In genomic region chr3L:13904021-13904325, dm6 we compare ENCODE assay signal across 1 fruit fly cellular context.
TF ChIP-seq lines count a peak whose summit lies in the region.

No protein-coding gene starts in this region.

TF ChIP-seq in whole organism, embryonic, 481 proteins besides CTCF, POLR2A, EP300 and RAD21 (continued from another document and continues in another):
- TF ChIP-seq CG15479 (GFP tag; optimal IDR thresholded peaks at IDR 0.05; lab: Kevin White, UChicago), result no peak
- TF ChIP-seq chm (GFP tag; IDR thresholded peaks at IDR 0.05; lab: Robert Waterston, UW), result no peak
- TF ChIP-seq CG4730 (GFP tag; IDR thresholded peaks at IDR 0.05; lab: Robert Waterston, UW), result no peak
- no peak for TF ChIP-seq Sin3A (optimal IDR thresholded peaks at IDR 0.05; lab: Kevin White, UChicago)
- TF ChIP-seq Sry-δ (GFP tag; optimal IDR thresholded peaks at IDR 0.05; lab: Kevin White, UChicago), result no peak
- no peak for TF ChIP-seq gcm (GFP tag; optimal IDR thresholded peaks at IDR 0.05; lab: Kevin White, UChicago)
- TF ChIP-seq CG12659 (GFP tag; optimal IDR thresholded peaks at IDR 0.05; lab: Kevin White, UChicago), result no peak
- TF ChIP-seq dimm (GFP tag; IDR thresholded peaks at IDR 0.05; lab: Robert Waterston, UW), result no peak
- no peak for TF ChIP-seq CG12104 (GFP tag; optimal IDR thresholded peaks at IDR 0.05; lab: Kevin White, UChicago)
- TF ChIP-seq CG11695 (GFP tag; IDR thresholded peaks at IDR 0.05; lab: Robert Waterston, UW), result no peak
- TF ChIP-seq pho (GFP tag; optimal IDR thresholded peaks at IDR 0.05; lab: Kevin White, UChicago), result no peak
- no peak for TF ChIP-seq bsh (GFP tag; optimal IDR thresholded peaks at IDR 0.05; lab: Kevin White, UChicago)
- TF ChIP-seq H15 (GFP tag; IDR thresholded peaks at IDR 0.05; lab: Robert Waterston, UW), result no peak
- TF ChIP-seq Adf1 (GFP tag; IDR thresholded peaks at IDR 0.05; lab: Robert Waterston, UW), result no peak
- TF ChIP-seq peb (GFP tag; IDR thresholded peaks at IDR 0.05; lab: Robert Waterston, UW), result no peak
- peak; percentile 34 for TF ChIP-seq Meics (GFP tag; optimal IDR thresholded peaks at IDR 0.05; lab: Kevin White, UChicago)
- no peak for TF ChIP-seq Dbx (GFP tag; IDR thresholded peaks at IDR 0.05; lab: Robert Waterston, UW)
- TF ChIP-seq CG30431 (GFP tag; optimal IDR thresholded peaks at IDR 0.05; lab: Kevin White, UChicago), result no peak
- TF ChIP-seq CG11456 (GFP tag; IDR thresholded peaks at IDR 0.05; lab: Robert Waterston, UW), result no peak
- TF ChIP-seq fd3F (GFP tag; optimal IDR thresholded peaks at IDR 0.05; lab: Kevin White, UChicago), result peak; percentile 16
- peak; percentile 33; the same call in 1 of the 3 replicates for TF ChIP-seq CG17361 (GFP tag; IDR thresholded peaks at IDR 0.05; lab: Robert Waterston, UW)
- TF ChIP-seq Kr (GFP tag; optimal IDR thresholded peaks at IDR 0.05; lab: Kevin White, UChicago), result no peak
- no peak for TF ChIP-seq Dad (GFP tag; optimal IDR thresholded peaks at IDR 0.05; lab: Kevin White, UChicago)
- peak; percentile 1 for TF ChIP-seq CG15269 (tag; optimal IDR thresholded peaks at IDR 0.05; lab: Kevin White, UChicago)
- no peak for TF ChIP-seq ac (GFP tag; optimal IDR thresholded peaks at IDR 0.05; lab: Kevin White, UChicago)
- no peak for TF ChIP-seq Dip3 (GFP tag; optimal IDR thresholded peaks at IDR 0.05; lab: Kevin White, UChicago)
- TF ChIP-seq HLH4C (GFP tag; IDR thresholded peaks at IDR 0.05; lab: Robert Waterston, UW; ENCODE audit: partially characterized antibody), result no peak
- TF ChIP-seq wdn (GFP tag; IDR thresholded peaks at IDR 0.05; lab: Robert Waterston, UW), result no peak
- no peak for TF ChIP-seq insv (GFP tag; optimal IDR thresholded peaks at IDR 0.05; lab: Kevin White, UChicago)
- no peak for TF ChIP-seq danr (GFP tag; IDR thresholded peaks at IDR 0.05; lab: Robert Waterston, UW)
- TF ChIP-seq fd96Cb (tag; optimal IDR thresholded peaks at IDR 0.05; lab: Kevin White, UChicago), result no peak
- no peak for TF ChIP-seq CG14710 (tag; optimal IDR thresholded peaks at IDR 0.05; lab: Kevin White, UChicago)
- no peak for TF ChIP-seq D19A (tag; optimal IDR thresholded peaks at IDR 0.05; lab: Kevin White, UChicago)
- no peak for TF ChIP-seq stc (GFP tag; IDR thresholded peaks at IDR 0.05; lab: Robert Waterston, UW)
- TF ChIP-seq dmrt99B (tag; optimal IDR thresholded peaks at IDR 0.05; lab: Kevin White, UChicago), result peak; percentile 32
- TF ChIP-seq CG6791 (GFP tag; IDR thresholded peaks at IDR 0.05; lab: Robert Waterston, UW; ENCODE audit: partially characterized antibody), result no peak
- TF ChIP-seq CG7839 (tag; optimal IDR thresholded peaks at IDR 0.05; lab: Kevin White, UChicago), result peak; percentile 44
- TF ChIP-seq Max (GFP tag; optimal IDR thresholded peaks at IDR 0.05; lab: Kevin White, UChicago), result no peak
- TF ChIP-seq CG42726 (GFP tag; IDR thresholded peaks at IDR 0.05; lab: Robert Waterston, UW; ENCODE audit: partially characterized antibody), result no peak
- no peak for TF ChIP-seq jing (GFP tag; optimal IDR thresholded peaks at IDR 0.05; lab: Kevin White, UChicago)
- TF ChIP-seq fd64A (GFP tag; optimal IDR thresholded peaks at IDR 0.05; lab: Kevin White, UChicago), result no peak
- no peak for TF ChIP-seq caup (GFP tag; optimal IDR thresholded peaks at IDR 0.05; lab: Kevin White, UChicago; ENCODE audit: severe bottlenecking)
- no peak for TF ChIP-seq ara (GFP tag; IDR thresholded peaks at IDR 0.05; lab: Robert Waterston, UW)
- TF ChIP-seq tx (GFP tag; optimal IDR thresholded peaks at IDR 0.05; lab: Kevin White, UChicago), result no peak
- no peak for TF ChIP-seq CG17568 (GFP tag; optimal IDR thresholded peaks at IDR 0.05; lab: Kevin White, UChicago)
- TF ChIP-seq CG2120 (GFP tag; optimal IDR thresholded peaks at IDR 0.05; lab: Kevin White, UChicago), result peak; percentile 22
- no peak for TF ChIP-seq CG8765 (GFP tag; IDR thresholded peaks at IDR 0.05; lab: Robert Waterston, UW)
- no peak for TF ChIP-seq ap (GFP tag; IDR thresholded peaks at IDR 0.05; lab: Robert Waterston, UW)
- TF ChIP-seq CG31441 (GFP tag; IDR thresholded peaks at IDR 0.05; lab: Robert Waterston, UW), result no peak
- TF ChIP-seq cg (GFP tag; optimal IDR thresholded peaks at IDR 0.05; lab: Kevin White, UChicago), result no peak
- no peak for TF ChIP-seq klu (GFP tag; IDR thresholded peaks at IDR 0.05; lab: Robert Waterston, UW)
- TF ChIP-seq Deaf1 (tag; optimal IDR thresholded peaks at IDR 0.05; lab: Kevin White, UChicago), result no peak
- no peak for TF ChIP-seq aop (GFP tag; IDR thresholded peaks at IDR 0.05; lab: Robert Waterston, UW)
- TF ChIP-seq pros (GFP tag; optimal IDR thresholded peaks at IDR 0.05; lab: Kevin White, UChicago), result no peak
- no peak for TF ChIP-seq gce (GFP tag; IDR thresholded peaks at IDR 0.05; lab: Robert Waterston, UW)
- TF ChIP-seq sim (GFP tag; IDR thresholded peaks at IDR 0.05; lab: Robert Waterston, UW), result no peak
- TF ChIP-seq CG11398 (GFP tag; optimal IDR thresholded peaks at IDR 0.05; lab: Kevin White, UChicago), result no peak
- TF ChIP-seq dpn (GFP tag; optimal IDR thresholded peaks at IDR 0.05; lab: Kevin White, UChicago), result no peak
- TF ChIP-seq sna (GFP tag; IDR thresholded peaks at IDR 0.05; lab: Robert Waterston, UW; ENCODE audit: partially characterized antibody), result no peak
- TF ChIP-seq Hsf (GFP tag; optimal IDR thresholded peaks at IDR 0.05; lab: Kevin White, UChicago), result no peak
- no peak for TF ChIP-seq rib (GFP tag; IDR thresholded peaks at IDR 0.05; lab: Robert Waterston, UW)
- TF ChIP-seq Doc3 (GFP tag; IDR thresholded peaks at IDR 0.05; lab: Robert Waterston, UW; ENCODE audit: partially characterized antibody), result no peak
- no peak for TF ChIP-seq CG13775 (GFP tag; optimal IDR thresholded peaks at IDR 0.05; lab: Kevin White, UChicago)
- no peak for TF ChIP-seq trem (tag; optimal IDR thresholded peaks at IDR 0.05; lab: Kevin White, UChicago)
- TF ChIP-seq HLH54F (GFP tag; optimal IDR thresholded peaks at IDR 0.05; lab: Kevin White, UChicago), result no peak
- TF ChIP-seq CG34376 (GFP tag; optimal IDR thresholded peaks at IDR 0.05; lab: Kevin White, UChicago), result no peak
- TF ChIP-seq emc (GFP tag; optimal IDR thresholded peaks at IDR 0.05; lab: Kevin White, UChicago), result no peak
- TF ChIP-seq HmgD (GFP tag; optimal IDR thresholded peaks at IDR 0.05; lab: Kevin White, UChicago), result no peak
- no peak for TF ChIP-seq CG32767 (GFP tag; IDR thresholded peaks at IDR 0.05; lab: Robert Waterston, UW)
- TF ChIP-seq Oaz (GFP tag; IDR thresholded peaks at IDR 0.05; lab: Robert Waterston, UW), result no peak
- TF ChIP-seq pb (GFP tag; optimal IDR thresholded peaks at IDR 0.05; lab: Kevin White, UChicago), result no peak
- no peak for TF ChIP-seq CG13894 (tag; optimal IDR thresholded peaks at IDR 0.05; lab: Kevin White, UChicago)
- TF ChIP-seq seq (GFP tag; IDR thresholded peaks at IDR 0.05; lab: Robert Waterston, UW), result no peak
- no peak for TF ChIP-seq CG4404 (GFP tag; IDR thresholded peaks at IDR 0.05; lab: Robert Waterston, UW)
- TF ChIP-seq CG13424 (tag; optimal IDR thresholded peaks at IDR 0.05; lab: Kevin White, UChicago), result no peak
- no peak for TF ChIP-seq knrl (GFP tag; IDR thresholded peaks at IDR 0.05; lab: Robert Waterston, UW; ENCODE audit: partially characterized antibody)
- TF ChIP-seq dmrt11E (tag; optimal IDR thresholded peaks at IDR 0.05; lab: Kevin White, UChicago), result no peak
- no peak for TF ChIP-seq ind (GFP tag; optimal IDR thresholded peaks at IDR 0.05; lab: Kevin White, UChicago)
- no peak for TF ChIP-seq Oli (tag; optimal IDR thresholded peaks at IDR 0.05; lab: Kevin White, UChicago)
- TF ChIP-seq zen (tag; optimal IDR thresholded peaks at IDR 0.05; lab: Kevin White, UChicago), result no peak
- no peak for TF ChIP-seq CG7271 (tag; optimal IDR thresholded peaks at IDR 0.05; lab: Kevin White, UChicago)
- no peak for TF ChIP-seq Antp (GFP tag; optimal IDR thresholded peaks at IDR 0.05; lab: Kevin White, UChicago)
- TF ChIP-seq CG6765 (GFP tag; optimal IDR thresholded peaks at IDR 0.05; lab: Kevin White, UChicago), result no peak
- TF ChIP-seq CG6654 (GFP tag; optimal IDR thresholded peaks at IDR 0.05; lab: Kevin White, UChicago), result no peak
- TF ChIP-seq Sox102F (GFP tag; optimal IDR thresholded peaks at IDR 0.05; lab: Kevin White, UChicago), result peak; percentile 44
- TF ChIP-seq CG9609 (GFP tag; optimal IDR thresholded peaks at IDR 0.05; lab: Kevin White, UChicago), result no peak
- no peak for TF ChIP-seq E2f2 (GFP tag; IDR thresholded peaks at IDR 0.05; lab: Robert Waterston, UW)
- TF ChIP-seq pnt (GFP tag; optimal IDR thresholded peaks at IDR 0.05; lab: Kevin White, UChicago), result no peak
- no peak for TF ChIP-seq CG12769 (tag; optimal IDR thresholded peaks at IDR 0.05; lab: Kevin White, UChicago)
- TF ChIP-seq bigmax (GFP tag; optimal IDR thresholded peaks at IDR 0.05; lab: Kevin White, UChicago), result no peak
- TF ChIP-seq CG6689 (GFP tag; IDR thresholded peaks at IDR 0.05; lab: Robert Waterston, UW), result no peak
- no peak for TF ChIP-seq CG10274 (GFP tag; optimal IDR thresholded peaks at IDR 0.05; lab: Kevin White, UChicago)
- TF ChIP-seq Fer3 (tag; optimal IDR thresholded peaks at IDR 0.05; lab: Kevin White, UChicago), result peak; percentile 25
- no peak for TF ChIP-seq usp (GFP tag; optimal IDR thresholded peaks at IDR 0.05; lab: Kevin White, UChicago)
- TF ChIP-seq Dref (GFP tag; IDR thresholded peaks at IDR 0.05; lab: Robert Waterston, UW), result no peak
- no peak for TF ChIP-seq CG6683 (GFP tag; optimal IDR thresholded peaks at IDR 0.05; lab: Kevin White, UChicago)
- TF ChIP-seq CG13296 (GFP tag; optimal IDR thresholded peaks at IDR 0.05; lab: Kevin White, UChicago), result no peak
- TF ChIP-seq salm (tag; optimal IDR thresholded peaks at IDR 0.05; lab: Kevin White, UChicago), result no peak
- TF ChIP-seq ERR (GFP tag; optimal IDR thresholded peaks at IDR 0.05; lab: Kevin White, UChicago), result no peak
- TF ChIP-seq croc (GFP tag; conservative IDR thresholded peaks at IDR 0.05; lab: Robert Waterston, UW), result no peak
- no peak for TF ChIP-seq corto (GFP tag; optimal IDR thresholded peaks at IDR 0.05; lab: Kevin White, UChicago)
- TF ChIP-seq lmd (GFP tag; IDR thresholded peaks at IDR 0.05; lab: Robert Waterston, UW), result no peak
- no peak for TF ChIP-seq toy (GFP tag; IDR thresholded peaks at IDR 0.05; lab: Robert Waterston, UW)
- TF ChIP-seq CG11723 (GFP tag; optimal IDR thresholded peaks at IDR 0.05; lab: Kevin White, UChicago), result no peak
- TF ChIP-seq NFAT (GFP tag; IDR thresholded peaks at IDR 0.05; lab: Robert Waterston, UW), result no peak
- TF ChIP-seq CG5180 (GFP tag; optimal IDR thresholded peaks at IDR 0.05; lab: Kevin White, UChicago), result no peak
- TF ChIP-seq stwl (tag; optimal IDR thresholded peaks at IDR 0.05; lab: Kevin White, UChicago), result no peak
- no peak for TF ChIP-seq zen2 (GFP tag; IDR thresholded peaks at IDR 0.05; lab: Robert Waterston, UW; ENCODE audit: partially characterized antibody)
- no peak for TF ChIP-seq sens (GFP tag; lab: Kevin White, UChicago)
- TF ChIP-seq sima (GFP tag; optimal IDR thresholded peaks at IDR 0.05; lab: Kevin White, UChicago), result no peak
- TF ChIP-seq fru (optimal IDR thresholded peaks at IDR 0.05; lab: Kevin White, UChicago), result no peak
- no peak for TF ChIP-seq lab (GFP tag; optimal IDR thresholded peaks at IDR 0.05; lab: Kevin White, UChicago)
- no peak for TF ChIP-seq pum (GFP tag; optimal IDR thresholded peaks at IDR 0.05; lab: Kevin White, UChicago)
- TF ChIP-seq CG12071 (GFP tag; optimal IDR thresholded peaks at IDR 0.05; lab: Kevin White, UChicago), result no peak
- no peak for TF ChIP-seq ttk (GFP tag; IDR thresholded peaks at IDR 0.05; lab: Robert Waterston, UW)
- TF ChIP-seq unc-4 (GFP tag; IDR thresholded peaks at IDR 0.05; lab: Robert Waterston, UW; ENCODE audit: partially characterized antibody), result no peak
- TF ChIP-seq ewg (GFP tag; optimal IDR thresholded peaks at IDR 0.05; lab: Kevin White, UChicago), result no peak
- TF ChIP-seq CG7987 (GFP tag; optimal IDR thresholded peaks at IDR 0.05; lab: Kevin White, UChicago), result no peak
- TF ChIP-seq MESR4 (GFP tag; optimal IDR thresholded peaks at IDR 0.05; lab: Kevin White, UChicago), result no peak
- no peak for TF ChIP-seq CG4820 (GFP tag; optimal IDR thresholded peaks at IDR 0.05; lab: Kevin White, UChicago)
- no peak for TF ChIP-seq CG5245 (GFP tag; optimal IDR thresholded peaks at IDR 0.05; lab: Kevin White, UChicago)
- peak; percentile 51 for TF ChIP-seq grau (tag; optimal IDR thresholded peaks at IDR 0.05; lab: Kevin White, UChicago)
- TF ChIP-seq ato (GFP tag; IDR thresholded peaks at IDR 0.05; lab: Robert Waterston, UW; ENCODE audit: partially characterized antibody), result no peak
- TF ChIP-seq gsb-n (tag; optimal IDR thresholded peaks at IDR 0.05; lab: Kevin White, UChicago), result no peak
- no peak for TF ChIP-seq CG10462 (GFP tag; optimal IDR thresholded peaks at IDR 0.05; lab: Kevin White, UChicago)
- TF ChIP-seq CG1024 (GFP tag; IDR thresholded peaks at IDR 0.05; lab: Robert Waterston, UW), result no peak
- TF ChIP-seq slou (GFP tag; optimal IDR thresholded peaks at IDR 0.05; lab: Kevin White, UChicago), result no peak
- no peak for TF ChIP-seq D19B (GFP tag; optimal IDR thresholded peaks at IDR 0.05; lab: Kevin White, UChicago)
- TF ChIP-seq CG14014 (GFP tag; IDR thresholded peaks at IDR 0.05; lab: Robert Waterston, UW), result no peak
- TF ChIP-seq CG15011 (GFP tag; optimal IDR thresholded peaks at IDR 0.05; lab: Kevin White, UChicago), result no peak
- no peak for TF ChIP-seq ash1 (GFP tag; optimal IDR thresholded peaks at IDR 0.05; lab: Kevin White, UChicago)
- TF ChIP-seq CG7786 (GFP tag; optimal IDR thresholded peaks at IDR 0.05; lab: Kevin White, UChicago), result no peak
- no peak for TF ChIP-seq Sry-β (GFP tag; optimal IDR thresholded peaks at IDR 0.05; lab: Kevin White, UChicago)
- no peak for TF ChIP-seq Dp (GFP tag; optimal IDR thresholded peaks at IDR 0.05; lab: Kevin White, UChicago)
- TF ChIP-seq CG8089 (GFP tag; optimal IDR thresholded peaks at IDR 0.05; lab: Kevin White, UChicago), result no peak
- no peak for TF ChIP-seq sc (optimal IDR thresholded peaks at IDR 0.05; lab: Kevin White, UChicago)
- TF ChIP-seq sc (GFP tag; optimal IDR thresholded peaks at IDR 0.05; lab: Kevin White, UChicago), result no peak
- peak; percentile 17 for TF ChIP-seq CG10147 (GFP tag; optimal IDR thresholded peaks at IDR 0.05; lab: Kevin White, UChicago)
- no peak for TF ChIP-seq sens-2 (GFP tag; IDR thresholded peaks at IDR 0.05; lab: Robert Waterston, UW)
- peak; percentile 33 for TF ChIP-seq CG30403 (GFP tag; optimal IDR thresholded peaks at IDR 0.05; lab: Kevin White, UChicago)
- TF ChIP-seq en (GFP tag; optimal IDR thresholded peaks at IDR 0.05; lab: Kevin White, UChicago), result no peak
- no peak for TF ChIP-seq CG2116 (GFP tag; optimal IDR thresholded peaks at IDR 0.05; lab: Kevin White, UChicago)
